Fruit fly (Drosophila melanogaster) Kc167 (cell line): Measurements from ENCODE around the gene Karl.
"Not testable (repeated sequence)": the region's sequence is repeated elsewhere in the genome, so short reads cannot be mapped to it uniquely, and the experiment has no call there.

Source experiments
- Myc ChIP-seq: fragments of >200 bp; optimal IDR thresholded peaks from 2 replicates; lab custom pipeline; 2017; ENCODE audit warnings: missing external identifiers
- psq ChIP-seq: fragments of >200 bp; optimal IDR thresholded peaks from 2 replicates; lab custom pipeline; 2017; ENCODE audit warnings: missing external identifiers

DNA sequence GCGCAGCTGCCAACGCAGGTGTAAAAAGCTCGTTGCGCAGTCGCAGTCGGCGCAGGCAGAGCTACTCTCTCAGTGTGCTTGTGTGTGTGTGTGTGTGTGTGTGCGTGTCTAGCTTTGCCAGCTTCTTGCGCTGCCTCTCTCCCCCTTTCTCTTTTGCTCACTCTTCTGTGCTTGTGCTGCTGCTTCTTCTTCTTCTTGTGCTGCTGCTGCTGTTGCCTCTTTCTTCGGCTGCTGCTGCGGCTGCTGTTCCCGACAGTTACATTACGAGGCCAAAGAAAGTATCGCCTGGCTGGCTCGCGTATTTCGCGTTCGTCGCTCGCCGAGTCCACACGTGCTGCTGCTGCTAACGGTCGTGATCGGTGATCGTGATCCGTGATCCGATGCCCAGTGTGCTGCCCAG lies 33.2 kb upstream of the Karl start, which contains the start of gene m:
- TF ChIP-seq Myc, psq (lab: Kevin White, UChicago): not testable (repeated sequence)
